Worm (Caenorhabditis elegans): ENCODE data around the gene twk-23.

twk-23 gene

DNA sequence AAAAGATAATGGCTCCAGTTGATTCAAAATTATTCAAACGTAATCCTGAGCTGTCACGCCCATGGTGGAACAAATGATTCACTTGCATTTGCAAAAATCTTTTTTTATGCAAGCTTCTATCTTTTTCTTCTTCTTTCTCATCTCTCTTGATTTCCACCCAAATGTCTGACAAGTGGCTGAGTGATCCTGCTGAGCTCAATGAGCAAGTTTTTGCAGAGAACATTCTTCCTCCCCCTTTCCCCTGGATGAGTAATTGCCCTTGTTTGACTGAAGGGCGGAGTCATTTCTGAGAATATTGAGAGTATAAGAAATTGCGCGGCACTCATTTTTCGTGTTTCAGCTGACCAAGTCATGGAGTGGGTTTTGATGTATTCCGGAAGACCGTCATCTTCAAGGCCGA, 17.9 kb upstream of the twk-23 start, which contains the start of gene M03B6.1:
TSS of gene M03B6.1 (plus strand) at position 334 of the 400 bp plus-strand sequence.
- no peak for TF ChIP-seq cog-1 (tag; optimal IDR thresholded peaks at IDR 0.05)
- TF ChIP-seq ztf-23 (GFP tag; IDR thresholded peaks at IDR 0.05), result no peak
- no peak for TF ChIP-seq klf-2 (GFP tag; conservative IDR thresholded peaks at IDR 0.05)
- TF ChIP-seq T22C8.4 (GFP tag; IDR thresholded peaks at IDR 0.05), result no peak
- TF ChIP-seq med-1 (GFP tag; optimal IDR thresholded peaks at IDR 0.05; ENCODE audit: insufficient read depth), result no peak
- TF ChIP-seq flt-1 (GFP tag; IDR thresholded peaks at IDR 0.05), result no peak
- no peak for TF ChIP-seq ref-1 (GFP tag; conservative IDR thresholded peaks at IDR 0.05)
- no peak for TF ChIP-seq tab-1 (GFP tag; IDR thresholded peaks at IDR 0.05)
- no peak for TF ChIP-seq ztf-29 (GFP tag; IDR thresholded peaks at IDR 0.05)

DNA sequence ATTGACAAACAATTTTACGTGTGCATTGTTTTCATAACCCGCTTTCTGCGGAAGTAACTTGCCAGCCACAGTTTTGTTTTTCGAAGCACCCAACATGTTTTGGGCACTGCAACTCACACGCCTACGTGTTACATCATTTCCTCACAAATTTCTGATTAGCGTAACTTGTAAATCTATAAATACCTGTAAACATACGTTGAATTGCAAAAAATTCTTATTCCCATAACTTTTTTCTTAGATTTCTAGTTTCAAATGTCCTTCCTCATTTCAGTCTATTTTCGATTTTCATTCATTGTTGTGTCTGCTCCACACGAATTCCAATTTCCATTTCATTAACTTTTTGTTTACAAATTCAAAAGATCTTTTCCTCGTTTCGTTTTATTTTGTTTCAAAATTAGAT, 17.0 kb upstream of the twk-23 start:
- TF ChIP-seq T22C8.4 (GFP tag; IDR thresholded peaks at IDR 0.05), result no peak
- no peak for TF ChIP-seq ref-1 (GFP tag; conservative IDR thresholded peaks at IDR 0.05)
- TF ChIP-seq ztf-29 (GFP tag; IDR thresholded peaks at IDR 0.05), result no peak
- TF ChIP-seq ztf-23 (GFP tag; IDR thresholded peaks at IDR 0.05), result no peak
- TF ChIP-seq med-1 (GFP tag; optimal IDR thresholded peaks at IDR 0.05; ENCODE audit: insufficient read depth), result no peak

DNA sequence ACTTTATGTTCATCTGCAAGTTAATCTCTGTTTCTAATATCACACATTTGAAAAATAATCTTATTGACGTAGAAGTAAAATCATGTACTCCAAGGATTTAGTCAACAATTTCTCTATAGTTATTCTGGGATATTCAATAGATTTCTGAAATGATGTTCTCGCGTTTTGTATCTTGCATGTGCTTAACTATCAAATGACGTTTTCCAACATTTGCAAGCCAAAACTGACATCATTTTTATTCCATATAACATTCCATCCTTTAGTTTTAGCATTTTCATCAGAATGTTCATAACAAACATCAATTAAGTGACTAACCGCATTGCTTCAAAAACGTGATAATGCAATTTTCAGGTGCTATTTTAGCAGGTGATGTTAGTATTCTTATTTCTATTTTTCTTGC, 14.6 kb upstream of the twk-23 start:
- TF ChIP-seq cog-1 (tag; optimal IDR thresholded peaks at IDR 0.05), result no peak
- TF ChIP-seq flt-1 (GFP tag; IDR thresholded peaks at IDR 0.05), result no peak
- no peak for TF ChIP-seq T22C8.4 (GFP tag; IDR thresholded peaks at IDR 0.05)
- no peak for TF ChIP-seq ztf-23 (GFP tag; IDR thresholded peaks at IDR 0.05)
- TF ChIP-seq ref-1 (GFP tag; conservative IDR thresholded peaks at IDR 0.05), result no peak
- no peak for TF ChIP-seq ztf-29 (GFP tag; IDR thresholded peaks at IDR 0.05)
- TF ChIP-seq med-1 (GFP tag; optimal IDR thresholded peaks at IDR 0.05; ENCODE audit: insufficient read depth), result no peak
- no peak for TF ChIP-seq klf-2 (GFP tag; conservative IDR thresholded peaks at IDR 0.05)
- no peak for TF ChIP-seq tab-1 (GFP tag; IDR thresholded peaks at IDR 0.05)

DNA sequence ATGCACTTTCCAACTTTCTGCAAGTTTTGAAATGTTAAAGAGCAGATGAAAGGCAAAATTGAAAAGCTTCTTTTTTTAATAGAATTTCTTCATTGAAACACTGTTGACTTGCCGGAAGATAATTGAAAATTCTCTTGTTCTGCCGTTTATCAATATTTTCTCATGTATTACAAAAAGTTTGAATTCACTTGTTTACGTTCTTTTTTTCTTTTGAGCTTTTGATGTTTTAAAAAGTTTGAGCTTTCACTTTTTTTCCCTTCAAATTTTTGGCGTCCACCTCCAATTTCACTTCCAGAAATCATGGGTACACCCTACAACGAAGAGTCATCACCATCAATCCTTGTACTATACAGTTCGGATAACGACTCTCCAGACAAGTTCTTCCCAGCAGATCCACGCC, 10.7 kb upstream of the twk-23 start, which contains the start of gene F19D8.2:
TSS of gene F19D8.2 (plus strand) at position 301 of the 400 bp plus-strand sequence.
- TF ChIP-seq klf-2 (GFP tag; conservative IDR thresholded peaks at IDR 0.05) (no peak), med-1 (GFP tag; optimal IDR thresholded peaks at IDR 0.05; ENCODE audit: insufficient read depth) (no peak), flt-1 (GFP tag; IDR thresholded peaks at IDR 0.05) (no peak), cog-1 (tag; optimal IDR thresholded peaks at IDR 0.05) (no peak), ztf-29 (GFP tag; IDR thresholded peaks at IDR 0.05) (no peak), tab-1 (GFP tag; IDR thresholded peaks at IDR 0.05) (no peak), ref-1 (GFP tag; conservative IDR thresholded peaks at IDR 0.05) (no peak), T22C8.4 (GFP tag; IDR thresholded peaks at IDR 0.05) (no peak), ztf-23 (GFP tag; IDR thresholded peaks at IDR 0.05) (no peak)

DNA sequence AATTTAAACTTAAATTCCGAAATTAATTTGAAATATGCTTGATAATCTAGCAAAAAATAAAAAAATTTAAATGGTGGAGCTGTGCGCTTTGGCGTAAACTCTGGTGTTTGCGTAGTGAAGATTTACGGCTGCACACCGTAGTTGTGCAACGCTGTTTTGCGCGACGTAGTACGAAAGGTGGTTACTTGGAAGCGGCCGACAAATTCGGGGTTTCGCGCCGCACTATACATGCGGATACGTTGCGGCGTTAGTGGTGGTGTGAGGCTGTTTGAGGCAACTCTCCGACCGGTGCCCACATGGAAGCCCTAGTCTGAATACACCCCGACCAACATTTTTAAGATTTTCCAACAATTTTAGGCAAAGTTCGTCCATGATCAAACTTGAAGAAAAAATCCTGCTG, 10.1 kb upstream of the twk-23 start:
- TF ChIP-seq T22C8.4 (GFP tag; IDR thresholded peaks at IDR 0.05), result no peak
- no peak for TF ChIP-seq ztf-23 (GFP tag; IDR thresholded peaks at IDR 0.05)

DNA sequence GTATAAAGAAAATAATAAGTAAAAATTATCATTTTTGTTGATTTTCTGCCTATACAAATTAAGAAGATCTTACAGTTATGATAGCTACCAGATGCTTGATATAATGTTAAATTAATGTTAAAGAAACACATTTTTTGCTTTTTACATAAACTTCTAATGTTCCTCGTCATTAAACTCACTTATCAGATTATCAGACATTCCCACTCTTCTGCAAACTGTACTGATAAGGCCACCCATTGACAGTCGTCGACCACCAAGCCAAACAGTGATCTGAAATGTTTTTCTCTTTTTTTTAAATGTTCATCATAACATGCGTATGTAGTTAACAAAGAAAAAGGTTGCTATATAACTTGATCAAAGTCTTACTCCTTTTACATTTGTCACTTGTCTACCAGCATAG, 4.6 kb downstream of the twk-23 start:
- no peak for TF ChIP-seq klf-2 (GFP tag; conservative IDR thresholded peaks at IDR 0.05)
- no peak for TF ChIP-seq tab-1 (GFP tag; IDR thresholded peaks at IDR 0.05)
- no peak for TF ChIP-seq flt-1 (GFP tag; IDR thresholded peaks at IDR 0.05)
- TF ChIP-seq cog-1 (tag; optimal IDR thresholded peaks at IDR 0.05), result no peak
- no peak for TF ChIP-seq ref-1 (GFP tag; conservative IDR thresholded peaks at IDR 0.05)
- TF ChIP-seq T22C8.4 (GFP tag; IDR thresholded peaks at IDR 0.05), result no peak
- no peak for TF ChIP-seq med-1 (GFP tag; optimal IDR thresholded peaks at IDR 0.05; ENCODE audit: insufficient read depth)

DNA sequence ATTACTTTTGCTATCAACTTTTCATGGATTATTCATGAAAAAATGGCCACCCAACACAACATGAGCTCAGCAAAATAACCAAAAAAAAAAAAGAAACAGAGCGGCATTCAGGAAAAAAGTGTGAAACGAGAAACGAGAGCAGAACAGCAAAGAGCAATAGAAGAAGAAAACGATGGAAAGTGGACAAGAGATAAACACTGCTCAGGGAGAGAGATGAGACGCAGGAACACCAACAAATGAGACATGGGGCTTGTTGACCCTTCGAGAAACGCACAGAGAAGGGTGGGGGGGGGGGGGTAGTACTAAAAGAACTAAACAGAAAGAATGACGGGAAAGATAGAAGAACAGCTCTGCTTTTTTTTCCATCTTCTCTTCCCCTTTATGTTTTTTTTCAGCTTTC, 11.5 kb downstream of the twk-23 start:
- TF ChIP-seq cog-1 (tag; optimal IDR thresholded peaks at IDR 0.05) (no peak), T22C8.4 (GFP tag; IDR thresholded peaks at IDR 0.05) (no peak)

DNA sequence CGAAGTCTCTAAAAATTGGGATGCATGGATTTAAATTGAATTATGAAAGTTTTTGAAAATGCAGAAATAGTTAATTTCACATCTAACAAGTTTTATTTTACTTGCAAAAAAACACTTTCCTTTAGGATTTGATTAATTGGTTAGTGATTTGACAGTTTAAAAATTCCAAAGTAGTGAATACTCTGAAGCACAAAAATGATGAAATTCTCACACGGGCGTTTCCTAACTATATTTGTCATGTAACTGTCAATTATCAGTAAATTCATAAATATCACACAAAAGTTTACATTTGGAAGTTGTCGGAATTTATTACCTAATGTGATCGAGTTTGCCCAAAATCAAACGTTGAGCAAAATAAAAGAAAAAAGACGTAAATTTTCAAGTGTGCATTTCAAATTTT, 12.2 kb downstream of the twk-23 start:
- TF ChIP-seq med-1 (GFP tag; optimal IDR thresholded peaks at IDR 0.05; ENCODE audit: insufficient read depth) (no peak), flt-1 (GFP tag; IDR thresholded peaks at IDR 0.05) (no peak), ztf-23 (GFP tag; IDR thresholded peaks at IDR 0.05) (no peak), cog-1 (tag; optimal IDR thresholded peaks at IDR 0.05) (no peak), klf-2 (GFP tag; conservative IDR thresholded peaks at IDR 0.05) (no peak), ztf-29 (GFP tag; IDR thresholded peaks at IDR 0.05) (no peak), tab-1 (GFP tag; IDR thresholded peaks at IDR 0.05) (no peak), T22C8.4 (GFP tag; IDR thresholded peaks at IDR 0.05) (no peak), ref-1 (GFP tag; conservative IDR thresholded peaks at IDR 0.05) (no peak)

DNA sequence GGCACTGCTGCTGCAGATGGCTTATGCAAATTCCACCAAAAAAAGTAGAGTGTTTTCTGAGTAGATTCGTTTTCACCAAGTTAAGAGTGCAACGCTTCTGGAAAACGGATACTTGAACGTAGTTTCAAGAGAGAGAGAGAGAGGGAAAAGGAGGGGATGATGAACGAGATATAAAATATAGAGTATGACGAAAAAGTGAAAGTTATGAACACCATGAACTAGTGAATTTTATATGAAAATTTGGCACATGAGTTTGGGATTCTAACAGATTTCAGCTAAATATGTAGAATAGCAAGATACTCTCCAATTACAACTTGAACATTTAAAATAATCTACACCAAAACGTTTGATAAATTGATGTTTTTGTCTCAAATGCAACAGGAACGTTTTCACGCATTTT, 13.6 kb downstream of the twk-23 start, which contains the start of gene obr-3:
TSS of gene obr-3 (minus strand) at position 101 of the 400 bp plus-strand sequence.
- no peak for TF ChIP-seq med-1 (GFP tag; optimal IDR thresholded peaks at IDR 0.05; ENCODE audit: insufficient read depth)
- TF ChIP-seq flt-1 (GFP tag; IDR thresholded peaks at IDR 0.05), result no peak
- TF ChIP-seq ztf-29 (GFP tag; IDR thresholded peaks at IDR 0.05), result no peak
- TF ChIP-seq klf-2 (GFP tag; conservative IDR thresholded peaks at IDR 0.05), result no peak
- TF ChIP-seq ztf-23 (GFP tag; IDR thresholded peaks at IDR 0.05), result no peak
- no peak for TF ChIP-seq T22C8.4 (GFP tag; IDR thresholded peaks at IDR 0.05)
- TF ChIP-seq ref-1 (GFP tag; conservative IDR thresholded peaks at IDR 0.05), result no peak
- no peak for TF ChIP-seq cog-1 (tag; optimal IDR thresholded peaks at IDR 0.05)
- TF ChIP-seq tab-1 (GFP tag; IDR thresholded peaks at IDR 0.05), result no peak

DNA sequence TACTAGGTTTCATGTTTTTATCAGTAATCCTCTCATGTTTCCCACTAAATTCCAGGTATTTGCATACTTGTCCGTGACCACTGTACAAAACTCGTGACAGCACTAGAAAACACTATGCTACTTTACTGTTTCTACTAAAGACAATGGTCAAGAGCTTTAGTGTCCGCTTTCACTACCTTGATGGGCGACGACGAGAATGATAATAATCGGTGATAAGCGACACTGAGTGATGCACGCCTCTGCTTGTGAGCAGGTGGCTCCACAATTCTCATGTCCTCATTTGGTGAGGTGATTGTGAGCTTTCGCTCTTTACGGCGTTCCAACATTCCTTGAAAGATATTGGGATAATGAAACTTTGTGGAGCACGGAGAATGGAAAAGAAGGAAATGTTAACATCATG, 20.1 kb downstream of the twk-23 start:
- TF ChIP-seq ztf-23 (GFP tag; IDR thresholded peaks at IDR 0.05) (no peak), T22C8.4 (GFP tag; IDR thresholded peaks at IDR 0.05) (no peak), tab-1 (GFP tag; IDR thresholded peaks at IDR 0.05) (no peak), ztf-29 (GFP tag; IDR thresholded peaks at IDR 0.05) (no peak), ref-1 (GFP tag; conservative IDR thresholded peaks at IDR 0.05) (no peak), med-1 (GFP tag; optimal IDR thresholded peaks at IDR 0.05; ENCODE audit: insufficient read depth) (no peak), klf-2 (GFP tag; conservative IDR thresholded peaks at IDR 0.05) (no peak), cog-1 (tag; optimal IDR thresholded peaks at IDR 0.05) (no peak), flt-1 (GFP tag; IDR thresholded peaks at IDR 0.05) (no peak)
